Worm (Caenorhabditis elegans): Measurements from ENCODE around the gene best-5.

- TF ChIP-seq fkh-10 (GFP tag; optimal IDR thresholded peaks at IDR 0.05) (no peak), saeg-2 (GFP tag; IDR thresholded peaks at IDR 0.05) (no peak), attf-4 (tag; optimal IDR thresholded peaks at IDR 0.05) (peak; percentile 25), mdl-1 (tag; optimal IDR thresholded peaks at IDR 0.05) (no peak), pha-4 (GFP tag; IDR thresholded peaks at IDR 0.05) (peak; percentile 48; the same call in 1 of the 2 replicates), pha-4 (tag; optimal IDR thresholded peaks at IDR 0.05) (no peak), nhr-102 (tag; optimal IDR thresholded peaks at IDR 0.05) (peak; percentile 73), ama-1 (optimal IDR thresholded peaks at IDR 0.05) (peak; percentile 94), nhr-237 (tag; optimal IDR thresholded peaks at IDR 0.05) (no peak)
These were observed 27.2 kb upstream of the best-5 start for ce11 chrIII:9717243-9717642.
